Fruit fly (Drosophila melanogaster): ENCODE results near the gene AcCoAS.

DNA sequence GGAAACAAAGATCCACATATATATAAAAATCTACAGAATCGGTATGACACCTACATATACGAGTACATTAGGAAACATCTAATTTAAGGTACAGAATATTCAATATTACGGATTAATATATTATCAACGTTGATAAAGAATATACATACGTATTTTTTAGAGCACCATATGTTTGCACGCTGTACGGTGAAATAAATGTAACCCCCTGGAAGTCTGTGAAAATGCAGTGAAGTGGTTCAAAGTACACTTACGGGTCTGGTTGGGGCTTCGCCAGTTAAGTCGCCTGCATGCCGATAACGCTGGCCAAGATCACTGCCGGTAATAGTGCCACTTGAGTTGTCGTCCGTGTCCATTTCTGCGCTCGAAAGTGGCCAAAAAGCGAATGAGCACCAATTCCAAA is 23.6 kb upstream of the AcCoAS start:
- no peak for TF ChIP-seq psq (optimal IDR thresholded peaks at IDR 0.05)
- no peak for TF ChIP-seq CG8478 (optimal IDR thresholded peaks at IDR 0.05)
- TF ChIP-seq EcR (GFP tag; optimal IDR thresholded peaks at IDR 0.05) = no peak
- TF ChIP-seq Dll (optimal IDR thresholded peaks at IDR 0.05) = no peak
- no peak for TF ChIP-seq pan (optimal IDR thresholded peaks at IDR 0.05)
